Fruit fly (Drosophila melanogaster): ENCODE results near the gene side.
A peak's percentile ranks its signal among the peaks of the same experiment; 100 is the strongest.

Gene side

dm6 chr3R:27407049-27407448, 30.2 kb downstream of the side start (continued):
- TF ChIP-seq CG17328 (GFP tag; IDR thresholded peaks at IDR 0.05) (peak; percentile 72; the same call in 1 of the 2 replicates), CG18262 (tag; optimal IDR thresholded peaks at IDR 0.05) (no peak), tll (GFP tag; optimal IDR thresholded peaks at IDR 0.05) (no peak), Mes4 (GFP tag; optimal IDR thresholded peaks at IDR 0.05) (peak; percentile 12), ash1 (GFP tag; optimal IDR thresholded peaks at IDR 0.05) (no peak), CG14441 (GFP tag; IDR thresholded peaks at IDR 0.05) (peak; percentile 87), CG14965 (GFP tag; optimal IDR thresholded peaks at IDR 0.05; ENCODE audit: borderline replicate concordance) (no peak), ranshi (GFP tag; IDR thresholded peaks at IDR 0.05) (peak; percentile 86), MESR4 (GFP tag; optimal IDR thresholded peaks at IDR 0.05) (no peak), hth (optimal IDR thresholded peaks at IDR 0.05) (no peak), vfl (GFP tag; optimal IDR thresholded peaks at IDR 0.05) (peak; percentile 32), br (optimal IDR thresholded peaks at IDR 0.05) (no peak), zfh2 (GFP tag; optimal IDR thresholded peaks at IDR 0.05) (peak; percentile 81), CG7839 (tag; optimal IDR thresholded peaks at IDR 0.05) (peak; percentile 85), Drgx (GFP tag; IDR thresholded peaks at IDR 0.05) (peak; percentile 60), CG16779 (GFP tag; IDR thresholded peaks at IDR 0.05) (peak; percentile 86), cwo (GFP tag; optimal IDR thresholded peaks at IDR 0.05) (peak; percentile 60), gsb-n (tag; optimal IDR thresholded peaks at IDR 0.05) (no peak), CG9437 (GFP tag; optimal IDR thresholded peaks at IDR 0.05) (peak; percentile 8), CG14667 (GFP tag; IDR thresholded peaks at IDR 0.05) (peak; percentile 81), CG32767 (GFP tag; IDR thresholded peaks at IDR 0.05) (0 out of 2 replicates have a peak, but pooled peaks have one; percentile 34), lmd (GFP tag; IDR thresholded peaks at IDR 0.05) (peak; percentile 93), CG10431 (GFP tag; optimal IDR thresholded peaks at IDR 0.05) (no peak), lilli (GFP tag; optimal IDR thresholded peaks at IDR 0.05) (peak; percentile 83), chif (GFP tag; optimal IDR thresholded peaks at IDR 0.05) (peak; percentile 47 to 54), Opbp (GFP tag; IDR thresholded peaks at IDR 0.05; ENCODE audit: partially characterized antibody) (no peak), CG34422 (GFP tag; IDR thresholded peaks at IDR 0.05) (peak; percentile 76), corto (GFP tag; optimal IDR thresholded peaks at IDR 0.05) (no peak), Abd-B (GFP tag; optimal IDR thresholded peaks at IDR 0.05) (peak; percentile 76), CG11398 (GFP tag; optimal IDR thresholded peaks at IDR 0.05) (peak; percentile 26), Sox100B (GFP tag; optimal IDR thresholded peaks at IDR 0.05) (peak; percentile 37), caup (GFP tag; optimal IDR thresholded peaks at IDR 0.05; ENCODE audit: severe bottlenecking) (peak; percentile 75), Oaz (GFP tag; IDR thresholded peaks at IDR 0.05) (peak; percentile 74), Aef1 (GFP tag; IDR thresholded peaks at IDR 0.05) (peak; percentile 87), Taf1 (GFP tag; IDR thresholded peaks at IDR 0.05) (peak; percentile 79), CoRest (tag; optimal IDR thresholded peaks at IDR 0.05) (peak; percentile 79), CG18619 (GFP tag; optimal IDR thresholded peaks at IDR 0.05) (peak; percentile 61), Adf1 (GFP tag; IDR thresholded peaks at IDR 0.05) (peak; percentile 58), CG18011 (GFP tag; optimal IDR thresholded peaks at IDR 0.05) (peak; percentile 5), PHDP (tag; optimal IDR thresholded peaks at IDR 0.05) (peak; percentile 75), CG8388 (GFP tag; optimal IDR thresholded peaks at IDR 0.05) (peak; percentile 32), CG10366 (GFP tag; IDR thresholded peaks at IDR 0.05) (peak; percentile 87), CG15601 (tag; optimal IDR thresholded peaks at IDR 0.05) (no peak), otp (GFP tag; IDR thresholded peaks at IDR 0.05) (0 out of 3 replicates have a peak, but pooled peaks have one; percentile 38), CG10274 (GFP tag; optimal IDR thresholded peaks at IDR 0.05) (peak; percentile 57), inv (GFP tag; IDR thresholded peaks at IDR 0.05; ENCODE audit: partially characterized antibody) (no peak), CG6689 (GFP tag; IDR thresholded peaks at IDR 0.05) (peak; percentile 71), tio (GFP tag; optimal IDR thresholded peaks at IDR 0.05) (peak; percentile 39), CG8089 (GFP tag; optimal IDR thresholded peaks at IDR 0.05) (no peak), btn (GFP tag; optimal IDR thresholded peaks at IDR 0.05) (no peak), YL-1 (GFP tag; optimal IDR thresholded peaks at IDR 0.05) (no peak)
